Worm (Caenorhabditis elegans) whole organism, L3 larva: Measurements from ENCODE around the gene Y38E10A.2.

ENCODE experiments used
- jun-1 ChIP-seq: fragments of 150-350 bp; optimal IDR thresholded peaks from 2 replicates; lab custom pipeline; 2014; ENCODE audit warnings: missing biosample characterization, missing genetic modification reagents, missing genetic modification characterization
- nhr-237 ChIP-seq: fragments of 150-350 bp; optimal IDR thresholded peaks from 2 replicates; lab custom pipeline; 2014; ENCODE audit warnings: missing biosample characterization, missing genetic modification characterization
- pha-4 ChIP-seq: fragments of 150-350 bp; optimal IDR thresholded peaks from 2 replicates; lab custom pipeline; 2014; ENCODE audit warnings: missing biosample characterization, missing genetic modification reagents, missing genetic modification characterization
- unc-62 ChIP-seq: fragments of 150-350 bp; sonication (generic microtip); optimal IDR thresholded peaks from 4 replicates; lab custom pipeline; 2014; ENCODE audit warnings: missing biosample characterization, missing genetic modification reagents, missing genetic modification characterization

DNA sequence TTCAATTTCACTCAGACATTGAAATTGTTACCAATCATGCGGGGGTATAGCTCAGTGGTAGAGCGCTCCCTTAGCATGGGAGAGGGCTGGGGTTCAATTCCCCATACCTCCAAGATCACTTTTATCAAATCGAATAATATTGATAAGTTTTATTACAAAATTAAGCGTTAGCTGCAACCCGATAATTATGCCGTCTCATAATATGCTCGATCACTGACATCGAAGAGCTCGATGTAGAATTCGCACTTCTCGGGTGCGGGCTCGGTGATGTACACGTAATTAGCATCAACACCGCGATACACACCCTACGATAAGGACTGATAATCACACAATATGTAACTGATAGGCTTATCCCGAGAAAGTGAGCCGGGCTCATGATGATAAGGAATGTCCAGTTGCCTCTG is 30.8 kb downstream of the Y38E10A.2 start:
- TF ChIP-seq jun-1 (no peak), nhr-237 (tag; lab: Kevin White, UChicago) (no peak), unc-62 (no peak), pha-4 (tag; lab: Kevin White, UChicago) (no peak)
